In the genomic region with DNA sequence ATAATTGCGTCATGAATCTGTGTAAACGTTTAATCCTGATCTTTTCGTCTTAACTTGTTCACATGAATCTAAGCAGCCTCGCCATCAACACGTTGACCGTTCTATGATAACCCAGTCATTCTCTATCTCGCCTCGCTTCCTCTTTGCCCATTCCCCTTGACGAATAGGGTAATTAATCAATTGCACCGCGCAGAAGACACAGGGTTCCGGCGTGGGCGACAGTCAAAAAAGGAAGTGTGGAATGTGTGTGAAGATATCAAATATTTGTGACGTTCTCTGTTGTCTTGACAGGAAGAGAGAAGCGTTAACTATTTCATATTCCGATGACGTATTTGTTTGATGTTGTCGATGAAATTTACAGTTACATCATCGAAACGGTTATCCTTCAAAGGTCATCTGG, we compare ENCODE assay signal across 5 worm cellular contexts.
TF ChIP-seq lines count a peak whose summit lies in the region.

No protein-coding gene starts in this region.

TF ChIP-seq in whole organism, L1 larva, 84 proteins besides CTCF, POLR2A, EP300 and RAD21 (continued from another document and continues in another):
- TF ChIP-seq nhr-28 (tag; optimal IDR thresholded peaks at IDR 0.05; lab: Kevin White, UChicago) = no peak
- TF ChIP-seq nhr-19 (GFP tag; conservative IDR thresholded peaks at IDR 0.05; lab: Robert Waterston, UW) = peak; percentile 57
- TF ChIP-seq C16A3.4 (tag; optimal IDR thresholded peaks at IDR 0.05; lab: Kevin White, UChicago) = peak; percentile 10
- TF ChIP-seq nhr-47 (tag; optimal IDR thresholded peaks at IDR 0.05; lab: Kevin White, UChicago) = peak; percentile 9
- TF ChIP-seq unc-130 (tag; optimal IDR thresholded peaks at IDR 0.05; lab: Kevin White, UChicago) = no peak
- TF ChIP-seq hpl-2 (GFP tag; optimal IDR thresholded peaks at IDR 0.05; lab: Kevin White, UChicago) = no peak
- TF ChIP-seq elt-3 (tag; optimal IDR thresholded peaks at IDR 0.05; lab: Kevin White, UChicago) = peak in 3 of 6 experiments; percentile 7 to 85 (median 13)
- TF ChIP-seq nhr-71 (tag; optimal IDR thresholded peaks at IDR 0.05; lab: Kevin White, UChicago) = peak; percentile 81
- peak; percentile 66 for TF ChIP-seq tbx-2 (tag; optimal IDR thresholded peaks at IDR 0.05; lab: Kevin White, UChicago)
- no peak for TF ChIP-seq ets-5 (GFP tag; IDR thresholded peaks at IDR 0.05; lab: Robert Waterston, UW)
- no peak for TF ChIP-seq efl-1 (optimal IDR thresholded peaks at IDR 0.05; lab: Kevin White, UChicago)
- TF ChIP-seq efl-1 (GFP tag; optimal IDR thresholded peaks at IDR 0.05 in 1 of 2; lab: Kevin White, UChicago) = no peak
- peak; percentile 84 for TF ChIP-seq lin-14 (GFP tag; optimal IDR thresholded peaks at IDR 0.05; lab: Kevin White, UChicago)
- peak in 1 of 3 experiments; percentile 10 for TF ChIP-seq dpl-1 (GFP tag; optimal IDR thresholded peaks at IDR 0.05; lab: Kevin White, UChicago)
- no peak for TF ChIP-seq mab-9 (GFP tag; IDR thresholded peaks at IDR 0.05; lab: Robert Waterston, UW)
- TF ChIP-seq ces-1 (GFP tag; optimal IDR thresholded peaks at IDR 0.05; lab: Kevin White, UChicago) = no peak
- TF ChIP-seq elt-2 (tag; optimal IDR thresholded peaks at IDR 0.05; lab: Kevin White, UChicago) = no peak
- no peak for TF ChIP-seq egl-27 (tag; optimal IDR thresholded peaks at IDR 0.05; lab: Kevin White, UChicago)
- TF ChIP-seq pax-3 (tag; optimal IDR thresholded peaks at IDR 0.05; lab: Kevin White, UChicago) = no peak
- peak; percentile 14 for TF ChIP-seq irx-1 (tag; optimal IDR thresholded peaks at IDR 0.05; lab: Kevin White, UChicago)
- peak; percentile 89 for TF ChIP-seq nhr-20 (tag; optimal IDR thresholded peaks at IDR 0.05; lab: Kevin White, UChicago)
- TF ChIP-seq unc-86 (tag; optimal IDR thresholded peaks at IDR 0.05; lab: Kevin White, UChicago) = no peak
- TF ChIP-seq ama-1 (optimal IDR thresholded peaks at IDR 0.05; lab: Kevin White, UChicago) = no peak
- no peak for TF ChIP-seq pqm-1 (tag; optimal IDR thresholded peaks at IDR 0.05; lab: Kevin White, UChicago)
- TF ChIP-seq nhr-84 (tag; optimal IDR thresholded peaks at IDR 0.05; lab: Kevin White, UChicago) = no peak
- TF ChIP-seq alr-1 (tag; optimal IDR thresholded peaks at IDR 0.05; lab: Kevin White, UChicago; ENCODE audit: borderline replicate concordance) = no peak

TF ChIP-seq in whole organism, L2 larva, 48 proteins besides CTCF, POLR2A, EP300 and RAD21 (continued from another document):
- TF ChIP-seq nhr-11 (tag; optimal IDR thresholded peaks at IDR 0.05; lab: Kevin White, UChicago) (no peak), blmp-1 (tag; optimal IDR thresholded peaks at IDR 0.05; lab: Kevin White, UChicago; ENCODE audit: insufficient read depth) (peak; percentile 70), sem-4 (tag; optimal IDR thresholded peaks at IDR 0.05; lab: Kevin White, UChicago) (peak; percentile 8), nhr-21 (tag; optimal IDR thresholded peaks at IDR 0.05; lab: Kevin White, UChicago) (peak; percentile 94), nhr-129 (tag; optimal IDR thresholded peaks at IDR 0.05; lab: Kevin White, UChicago) (peak; percentile 33), F13H6.1 (tag; optimal IDR thresholded peaks at IDR 0.05; lab: Kevin White, UChicago) (no peak)
TF ChIP-seq in whole organism, L2 larva: peak in this region for 12.

TF ChIP-seq in whole organism, L3 larva, 47 proteins besides CTCF, POLR2A, EP300 and RAD21 (continued from another document):
- TF ChIP-seq unc-39 (tag; optimal IDR thresholded peaks at IDR 0.05; lab: Kevin White, UChicago) (no peak), ceh-9 (tag; optimal IDR thresholded peaks at IDR 0.05; lab: Kevin White, UChicago) (no peak), nhr-67 (tag; optimal IDR thresholded peaks at IDR 0.05; lab: Kevin White, UChicago) (no peak), lsy-12 (tag; optimal IDR thresholded peaks at IDR 0.05; lab: Kevin White, UChicago) (no peak), fos-1 (tag; optimal IDR thresholded peaks at IDR 0.05; lab: Kevin White, UChicago) (no peak), elt-3 (tag; optimal IDR thresholded peaks at IDR 0.05; lab: Kevin White, UChicago) (peak in 2 of 3 experiments; percentile 59 to 66), tbx-2 (tag; optimal IDR thresholded peaks at IDR 0.05; lab: Kevin White, UChicago) (no peak), pqm-1 (tag; optimal IDR thresholded peaks at IDR 0.05; lab: Kevin White, UChicago) (no peak), hmg-11 (tag; optimal IDR thresholded peaks at IDR 0.05; lab: Kevin White, UChicago) (no peak), ztf-4 (tag; optimal IDR thresholded peaks at IDR 0.05; lab: Kevin White, UChicago) (no peak), R02D3.7 (tag; optimal IDR thresholded peaks at IDR 0.05; lab: Kevin White, UChicago) (no peak), ztf-11 (tag; optimal IDR thresholded peaks at IDR 0.05; lab: Kevin White, UChicago) (no peak), ceh-16 (tag; optimal IDR thresholded peaks at IDR 0.05; lab: Kevin White, UChicago) (no peak), nhr-237 (tag; optimal IDR thresholded peaks at IDR 0.05; lab: Kevin White, UChicago) (no peak), daf-12 (tag; optimal IDR thresholded peaks at IDR 0.05; lab: Kevin White, UChicago) (no peak), elt-1 (tag; optimal IDR thresholded peaks at IDR 0.05; lab: Kevin White, UChicago) (no peak), nhr-11 (tag; optimal IDR thresholded peaks at IDR 0.05; lab: Kevin White, UChicago) (no peak), nfya-1 (tag; optimal IDR thresholded peaks at IDR 0.05; lab: Kevin White, UChicago; ENCODE audit: insufficient read depth) (no peak), elt-2 (tag; optimal IDR thresholded peaks at IDR 0.05; lab: Kevin White, UChicago) (no peak), unc-62 (GFP tag; optimal IDR thresholded peaks at IDR 0.05; lab: Kevin White, UChicago) (peak; percentile 72), nhr-43 (tag; optimal IDR thresholded peaks at IDR 0.05; lab: Kevin White, UChicago; ENCODE audit: poor library complexity, severe bottlenecking) (peak; percentile 82), lin-15B (tag; optimal IDR thresholded peaks at IDR 0.05; lab: Kevin White, UChicago) (no peak), ama-1 (optimal IDR thresholded peaks at IDR 0.05; lab: Kevin White, UChicago) (no peak), egl-27 (tag; optimal IDR thresholded peaks at IDR 0.05; lab: Kevin White, UChicago) (no peak), nhr-23 (tag; optimal IDR thresholded peaks at IDR 0.05; lab: Kevin White, UChicago) (peak; percentile 81), nhr-12 (tag; optimal IDR thresholded peaks at IDR 0.05; lab: Kevin White, UChicago) (no peak), sea-2 (GFP tag; optimal IDR thresholded peaks at IDR 0.05; lab: Kevin White, UChicago) (no peak), nhr-76 (tag; optimal IDR thresholded peaks at IDR 0.05; lab: Kevin White, UChicago) (no peak), pha-4 (tag; optimal IDR thresholded peaks at IDR 0.05; lab: Kevin White, UChicago) (no peak), mml-1 (tag; optimal IDR thresholded peaks at IDR 0.05; lab: Kevin White, UChicago) (no peak), aly-2 (tag; optimal IDR thresholded peaks at IDR 0.05; lab: Kevin White, UChicago) (peak; percentile 27)

TF ChIP-seq in whole organism, L4 larva, 104 proteins besides CTCF, POLR2A, EP300 and RAD21 (continued from another document and continues in another):
- TF ChIP-seq hlh-11 (tag; optimal IDR thresholded peaks at IDR 0.05; lab: Kevin White, UChicago) (peak; percentile 78), madf-9 (GFP tag; conservative IDR thresholded peaks at IDR 0.05; lab: Robert Waterston, UW) (no peak), dve-1 (tag; optimal IDR thresholded peaks at IDR 0.05; lab: Kevin White, UChicago; ENCODE audit: insufficient read depth) (peak; percentile 19), lir-3 (tag; optimal IDR thresholded peaks at IDR 0.05; lab: Kevin White, UChicago) (no peak), Y48G9A.11 (GFP tag; IDR thresholded peaks at IDR 0.05; lab: Robert Waterston, UW) (no peak), ZK546.5 (tag; optimal IDR thresholded peaks at IDR 0.05; lab: Kevin White, UChicago) (no peak), lsy-2 (tag; optimal IDR thresholded peaks at IDR 0.05; lab: Kevin White, UChicago) (no peak), ces-1 (GFP tag; optimal IDR thresholded peaks at IDR 0.05; lab: Kevin White, UChicago) (no peak), lin-15B (tag; optimal IDR thresholded peaks at IDR 0.05; lab: Kevin White, UChicago) (no peak), nhr-25 (tag; optimal IDR thresholded peaks at IDR 0.05; lab: Kevin White, UChicago; ENCODE audit: borderline replicate concordance, insufficient read depth) (no peak), dpl-1 (GFP tag; optimal IDR thresholded peaks at IDR 0.05; lab: Kevin White, UChicago) (peak; percentile 18), T20F7.1 (GFP tag; optimal IDR thresholded peaks at IDR 0.05; lab: Kevin White, UChicago) (no peak), egl-27 (tag; optimal IDR thresholded peaks at IDR 0.05; lab: Kevin White, UChicago) (no peak), dmd-6 (GFP tag; IDR thresholded peaks at IDR 0.05; lab: Robert Waterston, UW) (peak; percentile 20; the same call in 1 of the 2 replicates), nhr-11 (tag; optimal IDR thresholded peaks at IDR 0.05; lab: Kevin White, UChicago) (no peak), nhr-102 (tag; optimal IDR thresholded peaks at IDR 0.05; lab: Kevin White, UChicago) (peak; percentile 77), ceh-28 (tag; optimal IDR thresholded peaks at IDR 0.05; lab: Kevin White, UChicago) (no peak), nhr-28 (tag; optimal IDR thresholded peaks at IDR 0.05; lab: Kevin White, UChicago) (peak; percentile 85), saeg-2 (GFP tag; IDR thresholded peaks at IDR 0.05; lab: Robert Waterston, UW) (no peak), snpc-4 (tag; optimal IDR thresholded peaks at IDR 0.05; lab: Kevin White, UChicago) (no peak), Y5F2A.4 (GFP tag; optimal IDR thresholded peaks at IDR 0.05; lab: Kevin White, UChicago) (no peak), ztf-11 (tag; optimal IDR thresholded peaks at IDR 0.05; lab: Kevin White, UChicago) (no peak), mep-1 (tag; optimal IDR thresholded peaks at IDR 0.05; lab: Kevin White, UChicago) (no peak), ceh-62 (tag; optimal IDR thresholded peaks at IDR 0.05; lab: Kevin White, UChicago) (no peak), cey-2 (tag; optimal IDR thresholded peaks at IDR 0.05; lab: Kevin White, UChicago; ENCODE audit: borderline replicate concordance, insufficient read depth) (peak; percentile 77), hmg-1.1 (GFP tag; IDR thresholded peaks at IDR 0.05; lab: Robert Waterston, UW) (no peak), daf-12 (tag; optimal IDR thresholded peaks at IDR 0.05; lab: Kevin White, UChicago) (no peak), nhr-111 (GFP tag; optimal IDR thresholded peaks at IDR 0.05; lab: Kevin White, UChicago) (no peak), nhr-77 (tag; optimal IDR thresholded peaks at IDR 0.05; lab: Kevin White, UChicago) (no peak), zfp-3 (GFP tag; conservative IDR thresholded peaks at IDR 0.05; lab: Robert Waterston, UW) (no peak), hlh-30 (tag; optimal IDR thresholded peaks at IDR 0.05; lab: Kevin White, UChicago; ENCODE audit: insufficient read depth) (no peak), egl-43 (GFP tag; IDR thresholded peaks at IDR 0.05; lab: Robert Waterston, UW) (no peak), zip-11 (GFP tag; IDR thresholded peaks at IDR 0.05; lab: Robert Waterston, UW) (no peak), mdt-29 (GFP tag; IDR thresholded peaks at IDR 0.05; lab: Robert Waterston, UW) (no peak), mes-2 (tag; optimal IDR thresholded peaks at IDR 0.05; lab: Kevin White, UChicago; ENCODE audit: poor library complexity, severe bottlenecking) (no peak), madf-5 (GFP tag; IDR thresholded peaks at IDR 0.05; lab: Robert Waterston, UW) (no peak), nhr-42 (GFP tag; IDR thresholded peaks at IDR 0.05; lab: Robert Waterston, UW) (no peak)

TF ChIP-seq in whole organism, young adult, 124 proteins besides CTCF, POLR2A, EP300 and RAD21 (continued from another document and continues in another):
- no peak for TF ChIP-seq chd-7 (tag; optimal IDR thresholded peaks at IDR 0.05; lab: Kevin White, UChicago)
- peak; percentile 39 for TF ChIP-seq die-1 (tag; optimal IDR thresholded peaks at IDR 0.05; lab: Kevin White, UChicago)
- TF ChIP-seq ztf-25 (GFP tag; IDR thresholded peaks at IDR 0.05; lab: Robert Waterston, UW) = no peak
- no peak for TF ChIP-seq snpc-4 (GFP tag; optimal IDR thresholded peaks at IDR 0.05; lab: Kevin White, UChicago)
- peak in 1 of 4 experiments; percentile 5 for TF ChIP-seq snpc-4 (tag; optimal IDR thresholded peaks at IDR 0.05; lab: Kevin White, UChicago)
- no peak for TF ChIP-seq let-607 (tag; optimal IDR thresholded peaks at IDR 0.05; lab: Kevin White, UChicago)
- TF ChIP-seq lin-26 (GFP tag; IDR thresholded peaks at IDR 0.05; lab: Robert Waterston, UW) = peak; percentile 50; the same call in 1 of the 2 replicates
- no peak for TF ChIP-seq pha-4 (tag; optimal IDR thresholded peaks at IDR 0.05; lab: Kevin White, UChicago)
- TF ChIP-seq C17E4.6 (GFP tag; IDR thresholded peaks at IDR 0.05; lab: Robert Waterston, UW) = no peak
- TF ChIP-seq unc-130 (GFP tag; optimal IDR thresholded peaks at IDR 0.05; lab: Kevin White, UChicago) = no peak
- no peak for TF ChIP-seq hlh-26 (GFP tag; conservative IDR thresholded peaks at IDR 0.05; lab: Robert Waterston, UW)
- no peak for TF ChIP-seq pbrm-1 (GFP tag; IDR thresholded peaks at IDR 0.05; lab: Robert Waterston, UW)
- TF ChIP-seq somi-1 (GFP tag; optimal IDR thresholded peaks at IDR 0.05; lab: Kevin White, UChicago) = peak; percentile 67
- TF ChIP-seq dpff-1 (tag; optimal IDR thresholded peaks at IDR 0.05; lab: Kevin White, UChicago) = no peak
- 0 out of 2 replicates have a peak, but pooled peaks have one; percentile 13 for TF ChIP-seq mcd-1 (GFP tag; IDR thresholded peaks at IDR 0.05; lab: Robert Waterston, UW)
- TF ChIP-seq F10E7.11 (tag; optimal IDR thresholded peaks at IDR 0.05; lab: Kevin White, UChicago) = no peak
- no peak for TF ChIP-seq mxl-1 (tag; optimal IDR thresholded peaks at IDR 0.05; lab: Kevin White, UChicago)
- no peak for TF ChIP-seq F39B2.1 (GFP tag; IDR thresholded peaks at IDR 0.05; lab: Robert Waterston, UW)
- TF ChIP-seq Y95B8A.8 (GFP tag; IDR thresholded peaks at IDR 0.05; lab: Robert Waterston, UW) = no peak
- no peak for TF ChIP-seq madf-8 (GFP tag; conservative IDR thresholded peaks at IDR 0.05; lab: Robert Waterston, UW)
- TF ChIP-seq F52B5.7 (tag; optimal IDR thresholded peaks at IDR 0.05; lab: Kevin White, UChicago) = no peak
- TF ChIP-seq nhr-80 (tag; optimal IDR thresholded peaks at IDR 0.05; lab: Kevin White, UChicago) = no peak
- no peak for TF ChIP-seq B0035.1 (tag; optimal IDR thresholded peaks at IDR 0.05; lab: Kevin White, UChicago)
- no peak for TF ChIP-seq bed-2 (GFP tag; IDR thresholded peaks at IDR 0.05; lab: Robert Waterston, UW)
- TF ChIP-seq zim-3 (tag; optimal IDR thresholded peaks at IDR 0.05; lab: Kevin White, UChicago) = no peak
- no peak for TF ChIP-seq F57C9.4 (tag; optimal IDR thresholded peaks at IDR 0.05; lab: Kevin White, UChicago)
- no peak for TF ChIP-seq ceh-27 (GFP tag; optimal IDR thresholded peaks at IDR 0.05; lab: Kevin White, UChicago)
- no peak for TF ChIP-seq ZK185.1 (tag; optimal IDR thresholded peaks at IDR 0.05; lab: Kevin White, UChicago; ENCODE audit: poor library complexity, severe bottlenecking)
- TF ChIP-seq B0336.3 (GFP tag; IDR thresholded peaks at IDR 0.05; lab: Robert Waterston, UW) = peak; percentile 61
- TF ChIP-seq snpc-1.1 (tag; optimal IDR thresholded peaks at IDR 0.05; lab: Kevin White, UChicago; ENCODE audit: insufficient read depth) = no peak
- TF ChIP-seq lin-54 (GFP tag; optimal IDR thresholded peaks at IDR 0.05; lab: Kevin White, UChicago) = peak; percentile 15
- TF ChIP-seq bed-1 (GFP tag; IDR thresholded peaks at IDR 0.05; lab: Robert Waterston, UW) = no peak
- peak; percentile 27 for TF ChIP-seq lin-40 (tag; optimal IDR thresholded peaks at IDR 0.05; lab: Kevin White, UChicago)
- no peak for TF ChIP-seq ccch-3 (GFP tag; optimal IDR thresholded peaks at IDR 0.05; lab: Kevin White, UChicago)
- TF ChIP-seq K12H6.12 (tag; optimal IDR thresholded peaks at IDR 0.05; lab: Kevin White, UChicago) = no peak
- no peak for TF ChIP-seq attf-6 (GFP tag; IDR thresholded peaks at IDR 0.05; lab: Robert Waterston, UW)
- TF ChIP-seq nhr-90 (tag; optimal IDR thresholded peaks at IDR 0.05; lab: Kevin White, UChicago) = no peak
- TF ChIP-seq hmg-20 (GFP tag; IDR thresholded peaks at IDR 0.05; lab: Robert Waterston, UW) = no peak
- TF ChIP-seq lsl-1 (GFP tag; optimal IDR thresholded peaks at IDR 0.05; lab: Kevin White, UChicago) = no peak
- no peak for TF ChIP-seq sptf-2 (GFP tag; optimal IDR thresholded peaks at IDR 0.05; lab: Kevin White, UChicago)
- no peak for TF ChIP-seq aptf-3 (GFP tag; IDR thresholded peaks at IDR 0.05; lab: Robert Waterston, UW)
- no peak for TF ChIP-seq B0261.1 (tag; optimal IDR thresholded peaks at IDR 0.05; lab: Kevin White, UChicago)
- no peak for TF ChIP-seq hlh-12 (tag; optimal IDR thresholded peaks at IDR 0.05; lab: Kevin White, UChicago)
